Fruit fly (Drosophila melanogaster) whole organism, prepupa: ENCODE results near the gene Rai1.

Experiments used
- Blimp-1 ChIP-seq: fragments of 200-800 bp; sonication (Bioruptor generic); optimal IDR thresholded peaks from 3 replicates; lab custom pipeline; 2017; ENCODE audit warnings: missing biosample characterization, missing genetic modification characterization, mild to moderate bottlenecking, moderate library complexity, missing genetic modification reagents
- CG10631 ChIP-seq: fragments of 200-800 bp; sonication (Bioruptor generic); optimal IDR thresholded peaks from 2 replicates; lab custom pipeline; 2016; ENCODE audit warnings: missing biosample characterization, missing genetic modification characterization
- CG10669 ChIP-seq: fragments of 200-800 bp; sonication (Bioruptor generic); optimal IDR thresholded peaks from 3 replicates; lab custom pipeline; 2018; ENCODE audit warnings: missing biosample characterization, mild to moderate bottlenecking, missing genetic modification characterization, moderate library complexity
- CG11294 ChIP-seq: fragments of 200-800 bp; sonication (Bioruptor generic); IDR thresholded peaks from 2 replicates; pipeline ENCODE4 v1.3.6; 2022; ENCODE audit warnings: missing biosample characterization, missing genetic modification characterization
- CG11762 ChIP-seq: fragments of 200-800 bp; sonication (Bioruptor generic); optimal IDR thresholded peaks from 3 replicates; lab custom pipeline; 2016; ENCODE audit warnings: missing biosample characterization, missing genetic modification characterization; ENCODE audit not compliant: insufficient read depth
- CG11902 ChIP-seq: fragments of 200-800 bp; sonication (Bioruptor generic); optimal IDR thresholded peaks from 3 replicates; lab custom pipeline; 2016; ENCODE audit warnings: missing biosample characterization, missing genetic modification characterization
- CG15336 ChIP-seq: fragments of 200-800 bp; sonication (Bioruptor generic); IDR thresholded peaks from 2 replicates; pipeline ENCODE4 v1.3.6; 2022; ENCODE audit warnings: missing biosample characterization, missing genetic modification characterization
- CG1621 ChIP-seq: fragments of 200-800 bp; sonication (Bioruptor generic); optimal IDR thresholded peaks from 3 replicates; lab custom pipeline; 2018; ENCODE audit warnings: missing biosample characterization, mild to moderate bottlenecking, missing genetic modification characterization
- CG16779 ChIP-seq: fragments of 200-800 bp; sonication (Bioruptor generic); optimal IDR thresholded peaks from 3 replicates; lab custom pipeline; 2017; ENCODE audit warnings: missing biosample characterization, mild to moderate bottlenecking, missing genetic modification characterization
- CG32006 ChIP-seq: fragments of 200-800 bp; sonication (Bioruptor generic); optimal IDR thresholded peaks from 3 replicates; lab custom pipeline; 2017; ENCODE audit warnings: missing biosample characterization, mild to moderate bottlenecking, missing genetic modification characterization
- CG34406 ChIP-seq: fragments of 200-800 bp; sonication (Bioruptor generic); optimal IDR thresholded peaks from 3 replicates; lab custom pipeline; 2016; ENCODE audit warnings: missing biosample characterization, missing genetic modification characterization
- CG3919 ChIP-seq: fragments of 200-800 bp; sonication (Bioruptor generic); optimal IDR thresholded peaks from 3 replicates; lab custom pipeline; 2016; ENCODE audit warnings: missing biosample characterization, missing genetic modification characterization
- CG6163 ChIP-seq: fragments of 200-800 bp; sonication (Bioruptor generic); IDR thresholded peaks from 3 replicates; pipeline ENCODE4 v1.3.6; 2022; ENCODE audit warnings: missing biosample characterization, missing genetic modification characterization
- CG6792 ChIP-seq: fragments of 200-800 bp; sonication (Bioruptor generic); optimal IDR thresholded peaks from 3 replicates; lab custom pipeline; 2016; ENCODE audit warnings: missing biosample characterization, missing genetic modification characterization
- CG6808 ChIP-seq: fragments of 200-800 bp; sonication (Bioruptor generic); optimal IDR thresholded peaks from 3 replicates; lab custom pipeline; 2017; ENCODE audit warnings: missing biosample characterization, missing genetic modification characterization, mild to moderate bottlenecking, moderate library complexity, missing genetic modification reagents
- CG6854 ChIP-seq: fragments of 200-800 bp; sonication (Bioruptor generic); optimal IDR thresholded peaks from 2 replicates; lab custom pipeline; 2017; ENCODE audit warnings: missing biosample characterization, mild to moderate bottlenecking, missing genetic modification characterization
- CG7368 ChIP-seq: fragments of 200-800 bp; sonication (Bioruptor generic); optimal IDR thresholded peaks from 3 replicates; lab custom pipeline; 2016; ENCODE audit warnings: missing biosample characterization, missing genetic modification characterization
- CG8119 ChIP-seq: fragments of 200-800 bp; sonication (Bioruptor generic); IDR thresholded peaks from 3 replicates; pipeline ENCODE4 v1.3.6; 2022; ENCODE audit warnings: missing biosample characterization, missing genetic modification characterization
- CG8319 ChIP-seq: fragments of 200-800 bp; sonication (Bioruptor generic); optimal IDR thresholded peaks from 3 replicates; lab custom pipeline; 2016; ENCODE audit warnings: missing biosample characterization, missing genetic modification characterization
- CG9139 ChIP-seq: fragments of 200-800 bp; sonication (Bioruptor generic); optimal IDR thresholded peaks from 3 replicates; lab custom pipeline; 2017; ENCODE audit warnings: missing biosample characterization, mild to moderate bottlenecking, missing genetic modification characterization
- Eip75B ChIP-seq: fragments of 200-800 bp; sonication (Bioruptor generic); optimal IDR thresholded peaks from 3 replicates; lab custom pipeline; 2016; ENCODE audit warnings: missing biosample characterization, missing genetic modification characterization
- Eip78C ChIP-seq: fragments of 200-800 bp; sonication (Bioruptor generic); peaks from one replicate; lab custom pipeline; 2016; ENCODE audit warnings: missing biosample characterization, missing genetic modification characterization
- Eip93F ChIP-seq: fragments of 200-800 bp; sonication (Bioruptor generic); optimal IDR thresholded peaks from 2 replicates; lab custom pipeline; 2016; ENCODE audit warnings: missing biosample characterization, mild to moderate bottlenecking, missing genetic modification characterization
- Ets21C ChIP-seq: fragments of 200-800 bp; sonication (Bioruptor generic); optimal IDR thresholded peaks from 3 replicates; lab custom pipeline; 2016; ENCODE audit warnings: missing biosample characterization, missing genetic modification characterization
- Ets96B ChIP-seq: fragments of 200-800 bp; optimal IDR thresholded peaks from 2 replicates; lab custom pipeline; 2019; ENCODE audit warnings: missing biosample characterization, mild to moderate bottlenecking, missing genetic modification characterization, moderate library complexity
- Gug ChIP-seq: fragments of 200-800 bp; sonication (Bioruptor generic); IDR thresholded peaks from 2 replicates; pipeline ENCODE4 v1.3.6; 2022; ENCODE audit warnings: missing biosample characterization, missing genetic modification characterization
- Hr38 ChIP-seq: sonication (Bioruptor generic); optimal IDR thresholded peaks from 2 replicates; lab custom pipeline; 2016; ENCODE audit warnings: missing biosample characterization, missing genetic modification characterization
- Hr39 ChIP-seq: fragments of 200-800 bp; sonication (Bioruptor generic); optimal IDR thresholded peaks from 2 replicates; lab custom pipeline; 2016; ENCODE audit warnings: missing biosample characterization, missing genetic modification characterization
- Hr4 ChIP-seq: fragments of 200-800 bp; sonication (Bioruptor generic); optimal IDR thresholded peaks from 3 replicates; lab custom pipeline; 2016; ENCODE audit warnings: missing biosample characterization, missing genetic modification characterization
- Lpt ChIP-seq: fragments of 200-800 bp; sonication (Bioruptor generic); optimal IDR thresholded peaks from 3 replicates; lab custom pipeline; 2016; ENCODE audit warnings: missing biosample characterization, missing genetic modification characterization
- Smox ChIP-seq: fragments of 200-800 bp; sonication (Bioruptor generic); optimal IDR thresholded peaks from 3 replicates; lab custom pipeline; 2016; ENCODE audit warnings: missing biosample characterization, missing genetic modification characterization
- Sox14 ChIP-seq: fragments of 200-800 bp; sonication (Bioruptor generic); optimal IDR thresholded peaks from 3 replicates; lab custom pipeline; 2016; ENCODE audit warnings: missing biosample characterization, missing genetic modification characterization
- Sox15 ChIP-seq: fragments of 200-800 bp; sonication (Bioruptor generic); optimal IDR thresholded peaks from 3 replicates; lab custom pipeline; 2016; ENCODE audit warnings: missing biosample characterization, missing genetic modification characterization
- acj6 ChIP-seq: fragments of 200-800 bp; sonication (Bioruptor generic); optimal IDR thresholded peaks from 3 replicates; lab custom pipeline; 2016; ENCODE audit warnings: missing biosample characterization, missing genetic modification characterization
- cyc ChIP-seq: fragments of 200-800 bp; sonication (Bioruptor generic); optimal IDR thresholded peaks from 3 replicates; lab custom pipeline; 2016; ENCODE audit warnings: missing biosample characterization, missing genetic modification characterization
- dac ChIP-seq: fragments of 200-800 bp; sonication (Bioruptor generic); optimal IDR thresholded peaks from 2 replicates; lab custom pipeline; 2017; ENCODE audit warnings: missing biosample characterization, mild to moderate bottlenecking, missing genetic modification characterization
- dsx ChIP-seq: fragments of 200-800 bp; optimal IDR thresholded peaks from 3 replicates; lab custom pipeline; 2019; ENCODE audit warnings: missing biosample characterization, mild to moderate bottlenecking, missing genetic modification characterization, moderate library complexity; ENCODE audit not compliant: poor library complexity, severe bottlenecking
- eg ChIP-seq: fragments of 200-800 bp; sonication (Bioruptor generic); IDR thresholded peaks from 3 replicates; pipeline ENCODE4 v1.3.6; 2022; ENCODE audit warnings: missing biosample characterization, missing genetic modification characterization
- esn ChIP-seq: fragments of 200-800 bp; sonication (Bioruptor generic); optimal IDR thresholded peaks from 2 replicates; lab custom pipeline; 2016; ENCODE audit warnings: missing biosample characterization, mild to moderate bottlenecking, missing genetic modification characterization, moderate library complexity
- fd59A ChIP-seq: fragments of 200-800 bp; sonication (Bioruptor generic); optimal IDR thresholded peaks from 2 replicates; lab custom pipeline; 2017; ENCODE audit warnings: missing biosample characterization, mild to moderate bottlenecking, missing genetic modification characterization, missing genetic modification reagents
- fd85E ChIP-seq: fragments of 200-800 bp; sonication (Bioruptor generic); optimal IDR thresholded peaks from 3 replicates; lab custom pipeline; 2016; ENCODE audit warnings: missing biosample characterization, missing genetic modification characterization
- lz ChIP-seq: fragments of 200-800 bp; sonication (Bioruptor generic); optimal IDR thresholded peaks from 3 replicates; lab custom pipeline; 2016; ENCODE audit warnings: missing biosample characterization, missing genetic modification characterization
- net ChIP-seq: fragments of 200-800 bp; sonication (Bioruptor generic); optimal IDR thresholded peaks from 3 replicates; lab custom pipeline; 2016; ENCODE audit warnings: missing biosample characterization, missing genetic modification characterization
- pdm3 ChIP-seq: fragments of 200-800 bp; sonication (Bioruptor generic); optimal IDR thresholded peaks from 3 replicates; lab custom pipeline; 2016; ENCODE audit warnings: missing biosample characterization, missing genetic modification characterization
- salr ChIP-seq, 2 experiments: fragments of 200-800 bp; sonication (Bioruptor generic); optimal IDR thresholded peaks; 3 replicates each; lab custom pipeline; 2016 to 2018; ENCODE audit warnings: missing biosample characterization in 2 of 2, missing genetic modification characterization in 2 of 2, mild to moderate bottlenecking in 1 of 2
- spab ChIP-seq: fragments of 200-800 bp; sonication (Bioruptor generic); optimal IDR thresholded peaks from 2 replicates; lab custom pipeline; 2017; ENCODE audit warnings: missing biosample characterization, mild to moderate bottlenecking, missing genetic modification characterization, missing genetic modification reagents
- svp ChIP-seq: fragments of 200-800 bp; sonication (Bioruptor generic); peaks from one replicate; lab custom pipeline; 2016; ENCODE audit warnings: missing biosample characterization, missing genetic modification characterization
- topi ChIP-seq: fragments of 200-800 bp; sonication (Bioruptor generic); optimal IDR thresholded peaks from 3 replicates; lab custom pipeline; 2016; ENCODE audit warnings: missing biosample characterization, missing genetic modification characterization
- vri ChIP-seq: fragments of 200-800 bp; sonication (Bioruptor generic); optimal IDR thresholded peaks from 3 replicates; lab custom pipeline; 2016; ENCODE audit warnings: missing biosample characterization, mild to moderate bottlenecking, missing genetic modification characterization

Gene Rai1

DNA sequence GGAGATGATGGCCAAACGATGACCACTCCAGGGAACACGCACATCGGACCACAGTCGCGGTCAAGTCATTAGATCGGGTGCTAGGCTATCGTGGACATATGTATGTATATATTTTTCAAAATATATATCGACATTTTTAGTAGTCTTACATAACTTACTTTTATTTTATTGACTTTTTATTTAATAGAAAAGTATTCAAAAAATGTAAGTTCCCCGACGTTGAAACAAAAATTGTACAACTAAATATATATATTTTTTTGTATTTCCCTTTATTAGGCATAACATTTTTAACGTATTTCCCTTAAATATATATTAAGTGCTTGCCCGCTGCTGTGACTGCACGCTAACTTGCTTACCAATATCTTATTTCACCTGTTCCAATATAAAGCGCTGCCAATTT lies 12.0 kb upstream of the Rai1 start (continued):
- TF ChIP-seq spab (GFP tag; lab: Kevin White, UChicago) (peak; percentile 0), CG3919 (GFP tag; lab: Kevin White, UChicago) (peak; percentile 22), Eip75B (peak; percentile 15), CG16779 (tag; lab: Kevin White, UChicago) (no peak), CG6163 (GFP tag; lab: Robert Waterston, UW) (peak; percentile 59; the same call in 1 of the 3 replicates), CG11762 (GFP tag; lab: Kevin White, UChicago) (no peak), Smox (GFP tag; lab: Kevin White, UChicago) (peak; percentile 1), acj6 (peak; percentile 15), Ets96B (peak; percentile 22), pdm3 (GFP tag; lab: Kevin White, UChicago) (peak; percentile 22), CG34406 (GFP tag; lab: Kevin White, UChicago) (peak; percentile 1), CG10631 (GFP tag; lab: Kevin White, UChicago) (peak; percentile 6), CG15336 (peak; percentile 80), dac (GFP tag; lab: Kevin White, UChicago) (no peak)

DNA sequence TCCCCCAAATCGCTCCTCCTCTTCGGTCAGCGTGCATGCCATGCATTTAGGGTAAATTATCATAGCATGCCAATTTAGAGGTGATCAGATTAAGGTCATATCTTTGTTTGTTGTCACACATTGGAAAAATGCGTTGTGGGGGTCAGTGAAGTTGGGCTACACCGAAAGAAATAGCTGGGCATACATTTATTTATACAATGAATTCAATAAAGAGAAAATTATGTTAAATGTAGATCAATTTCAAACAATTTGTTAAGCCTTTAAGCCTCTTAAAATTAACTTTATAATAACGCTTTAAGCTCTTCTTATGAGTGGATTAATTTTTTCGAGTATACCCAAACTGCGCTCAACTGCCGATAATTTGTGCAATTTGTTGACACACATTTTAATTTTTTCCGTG lies 11.2 kb upstream of the Rai1 start:
- TF ChIP-seq Sox14 (GFP tag; lab: Kevin White, UChicago) = no peak
- no peak for TF ChIP-seq CG34406 (GFP tag; lab: Kevin White, UChicago)
- TF ChIP-seq fd59A (GFP tag; lab: Kevin White, UChicago) = no peak
- TF ChIP-seq Eip93F (GFP tag; lab: Kevin White, UChicago) = no peak
- TF ChIP-seq CG3919 (GFP tag; lab: Kevin White, UChicago) = peak; percentile 16
- no peak for TF ChIP-seq Hr38
- TF ChIP-seq topi = peak; percentile 29
- 0 out of 2 replicates have a peak, but pooled peaks have one; percentile 44 for TF ChIP-seq CG15336
- TF ChIP-seq fd85E (GFP tag; lab: Kevin White, UChicago) = no peak
- peak; percentile 69 for TF ChIP-seq Eip78C
- no peak for TF ChIP-seq Lpt (GFP tag; lab: Kevin White, UChicago)
- TF ChIP-seq CG11294 = peak; percentile 26; the same call in 1 of the 2 replicates
- no peak for TF ChIP-seq CG8319 (GFP tag; lab: Kevin White, UChicago)
- TF ChIP-seq Sox15 (GFP tag; lab: Kevin White, UChicago) = no peak
- no peak for TF ChIP-seq CG11762 (GFP tag; lab: Kevin White, UChicago)
- TF ChIP-seq CG7368 (GFP tag; lab: Kevin White, UChicago) = peak; percentile 4
- TF ChIP-seq CG8119 = no peak
- peak; percentile 1 for TF ChIP-seq Ets96B
- no peak for TF ChIP-seq CG6854 (GFP tag; lab: Kevin White, UChicago)
- TF ChIP-seq Hr4 (GFP tag; lab: Kevin White, UChicago) = peak; percentile 18
- peak; percentile 6 for TF ChIP-seq CG10631 (GFP tag; lab: Kevin White, UChicago)
- TF ChIP-seq dsx (GFP tag; lab: Kevin White, UChicago) = no peak
- no peak for TF ChIP-seq spab (GFP tag; lab: Kevin White, UChicago)
- TF ChIP-seq eg (GFP tag; lab: Robert Waterston, UW) = peak; percentile 40; the same call in 1 of the 3 replicates
- TF ChIP-seq salr (GFP tag; optimal IDR thresholded peaks at IDR 0.05; lab: Kevin White, UChicago) = no peak
- no peak for TF ChIP-seq vri
- peak; percentile 60 for TF ChIP-seq svp (GFP tag; lab: Kevin White, UChicago)
- no peak for TF ChIP-seq net (GFP tag; lab: Kevin White, UChicago)
- no peak for TF ChIP-seq lz (GFP tag; lab: Kevin White, UChicago)
- TF ChIP-seq Hr39 (GFP tag; lab: Kevin White, UChicago) = no peak
- TF ChIP-seq CG1621 = no peak
- no peak for TF ChIP-seq esn (GFP tag; lab: Kevin White, UChicago)
- TF ChIP-seq Gug (GFP tag; lab: Robert Waterston, UW) = no peak
- TF ChIP-seq CG9139 = no peak
- no peak for TF ChIP-seq Ets21C (GFP tag; lab: Kevin White, UChicago)
- TF ChIP-seq dac (GFP tag; lab: Kevin White, UChicago) = no peak
- TF ChIP-seq CG16779 (tag; lab: Kevin White, UChicago) = no peak
- TF ChIP-seq CG6808 = no peak
- no peak for TF ChIP-seq CG11902 (GFP tag; lab: Kevin White, UChicago)
- no peak for TF ChIP-seq Smox (GFP tag; lab: Kevin White, UChicago)
- peak; percentile 14 for TF ChIP-seq CG10669
- no peak for TF ChIP-seq Blimp-1 (GFP tag; lab: Kevin White, UChicago)
- 0 out of 3 replicates have a peak, but pooled peaks have one; percentile 26 for TF ChIP-seq CG6163 (GFP tag; lab: Robert Waterston, UW)
- TF ChIP-seq CG6792 (GFP tag; lab: Kevin White, UChicago) = no peak
- peak; percentile 38 for TF ChIP-seq CG32006 (GFP tag; lab: Kevin White, UChicago)
- no peak for TF ChIP-seq cyc (GFP tag; lab: Kevin White, UChicago)
